Fruit fly (Drosophila melanogaster): ENCODE results near the gene CG5342.

dm6 chr3R:11589764-11590358 lies 11.2 kb downstream of the CG5342 start, which contains the start of gene CG6791:
- TF ChIP-seq OdsH (GFP tag; optimal IDR thresholded peaks at IDR 0.05) = no peak
- TF ChIP-seq Dfd (GFP tag; optimal IDR thresholded peaks at IDR 0.05) = no peak
- TF ChIP-seq psq (GFP tag; optimal IDR thresholded peaks at IDR 0.05) = no peak
